Worm (Caenorhabditis elegans) whole organism, L4 larva: Measurements from ENCODE around the gene D2024.1.

Experiments
- D1046.2 ChIP-seq: fragments of 200-800 bp; sonication (Bioruptor generic); IDR thresholded peaks from 2 replicates; pipeline ENCODE4 v1.3.6; 2022; ENCODE audit warnings: missing genetic modification characterization, missing compliant biosample characterization
- R02D3.7 ChIP-seq: fragments of 150-350 bp; sonication (generic microtip); optimal IDR thresholded peaks from 3 replicates; lab custom pipeline; 2014; ENCODE audit warnings: missing biosample characterization, missing genetic modification characterization
- T26A8.4 ChIP-seq: fragments of 200-800 bp; sonication (Bioruptor generic); IDR thresholded peaks from 2 replicates; pipeline ENCODE4 v1.3.6; 2022; ENCODE audit warnings: missing genetic modification characterization, missing compliant biosample characterization
- Y105C5A.15 ChIP-seq: fragments of 200-800 bp; sonication (Bioruptor generic); IDR thresholded peaks from 2 replicates; pipeline ENCODE4 v1.3.6; 2022; ENCODE audit warnings: missing genetic modification characterization, missing compliant biosample characterization
- ZK337.2 ChIP-seq: fragments of 200-800 bp; sonication (Bioruptor generic); IDR thresholded peaks from 2 replicates; pipeline ENCODE4 v1.3.6; 2022; ENCODE audit warnings: missing genetic modification reagents, missing genetic modification characterization, missing compliant biosample characterization
- ZK546.5 ChIP-seq, 2 experiments: sonication (generic microtip); optimal IDR thresholded peaks; 2 replicates each; lab custom pipeline; 2017; ENCODE audit warnings: missing biosample characterization in 2 of 2, missing genetic modification characterization in 2 of 2
- aha-1 ChIP-seq: fragments of 150-350 bp; peaks from one replicate; lab custom pipeline; 2014; ENCODE audit warnings: missing biosample characterization, missing genetic modification characterization
- attf-4 ChIP-seq: sonication (generic microtip); optimal IDR thresholded peaks from 3 replicates; lab custom pipeline; 2017; ENCODE audit warnings: missing biosample characterization, missing genetic modification characterization
- ceh-32 ChIP-seq: sonication (generic microtip); optimal IDR thresholded peaks from 2 replicates; lab custom pipeline; 2016; ENCODE audit warnings: mild to moderate bottlenecking, missing genetic modification characterization, missing compliant biosample characterization; ENCODE audit not compliant: poor library complexity
- ces-1 ChIP-seq: fragments of 150-350 bp; sonication (generic microtip); optimal IDR thresholded peaks from 4 replicates; lab custom pipeline; 2014; ENCODE audit warnings: missing biosample characterization, missing genetic modification reagents, missing genetic modification characterization
- ctbp-1 ChIP-seq: fragments of 200-800 bp; sonication (Bioruptor generic); IDR thresholded peaks from 2 replicates; pipeline ENCODE4 v1.3.6; 2022; ENCODE audit warnings: missing genetic modification reagents, missing genetic modification characterization, missing compliant biosample characterization
- daf-16 ChIP-seq, 3 experiments: sonication (generic microtip); optimal IDR thresholded peaks; 2 replicates each; lab custom pipeline; 2016 to 2017; ENCODE audit warnings: missing genetic modification characterization in 3 of 3, missing genetic modification reagents in 3 of 3, mild to moderate bottlenecking in 2 of 3, missing compliant biosample characterization in 2 of 3, missing biosample characterization in 1 of 3, moderate library complexity in 1 of 3
- daf-19 ChIP-seq: fragments of 200-800 bp; sonication (Bioruptor generic); conservative IDR thresholded peaks from 2 replicates; pipeline ENCODE4 v1.3.6; 2022; ENCODE audit warnings: missing genetic modification characterization, missing compliant biosample characterization
- dmd-6 ChIP-seq: fragments of 200-800 bp; sonication (Bioruptor generic); IDR thresholded peaks from 2 replicates; pipeline ENCODE4 v1.3.6; 2022; ENCODE audit warnings: missing genetic modification reagents, missing genetic modification characterization, missing compliant biosample characterization
- dmd-8 ChIP-seq: fragments of 200-800 bp; sonication (Bioruptor generic); IDR thresholded peaks from 2 replicates; pipeline ENCODE4 v1.3.6; 2022; ENCODE audit warnings: missing genetic modification characterization, missing compliant biosample characterization
- dmd-9 ChIP-seq: fragments of 200-800 bp; sonication (Bioruptor generic); IDR thresholded peaks from 2 replicates; pipeline ENCODE4 v1.3.6; 2022; ENCODE audit warnings: missing genetic modification reagents, missing genetic modification characterization, missing compliant biosample characterization
- dve-1 ChIP-seq: sonication (generic microtip); optimal IDR thresholded peaks from 2 replicates; lab custom pipeline; 2017; ENCODE audit warnings: antibody characterized with exemption, mild to moderate bottlenecking, missing genetic modification characterization, missing compliant biosample characterization; ENCODE audit not compliant: insufficient read depth
- egl-43 ChIP-seq: fragments of 200-800 bp; sonication (Bioruptor generic); IDR thresholded peaks from 2 replicates; pipeline ENCODE4 v1.3.6; 2022; ENCODE audit warnings: missing genetic modification reagents, missing genetic modification characterization, missing compliant biosample characterization
- fkh-10 ChIP-seq: fragments of 150-350 bp; optimal IDR thresholded peaks from 2 replicates; lab custom pipeline; 2014; ENCODE audit warnings: missing biosample characterization, missing genetic modification reagents, missing genetic modification characterization
- hlh-11 ChIP-seq: fragments of 200-800 bp; sonication (Bioruptor generic); optimal IDR thresholded peaks from 2 replicates; lab custom pipeline; 2018; ENCODE audit warnings: mild to moderate bottlenecking, missing genetic modification characterization, missing compliant biosample characterization
- lin-29 ChIP-seq: fragments of 200-800 bp; sonication (Bioruptor generic); IDR thresholded peaks from 2 replicates; pipeline ENCODE4 v1.3.6; 2022; ENCODE audit warnings: missing genetic modification reagents, missing genetic modification characterization, missing compliant biosample characterization
- lir-3 ChIP-seq: sonication (generic microtip); optimal IDR thresholded peaks from 2 replicates; lab custom pipeline; 2016; ENCODE audit warnings: mild to moderate bottlenecking, missing genetic modification characterization, missing compliant biosample characterization
- mes-2 ChIP-seq: sonication (generic microtip); optimal IDR thresholded peaks from 2 replicates; lab custom pipeline; 2016; ENCODE audit warnings: missing genotype, mild to moderate bottlenecking, missing genetic modification characterization, missing compliant biosample characterization; ENCODE audit not compliant: poor library complexity, severe bottlenecking
- nhr-102 ChIP-seq: sonication (generic microtip); optimal IDR thresholded peaks from 2 replicates; lab custom pipeline; 2016; ENCODE audit warnings: mild to moderate bottlenecking, missing genetic modification characterization, moderate library complexity, missing compliant biosample characterization
- nhr-111 ChIP-seq: fragments of 200-800 bp; sonication (Bioruptor generic); optimal IDR thresholded peaks from 2 replicates; lab custom pipeline; 2018; ENCODE audit warnings: mild to moderate bottlenecking, missing genetic modification characterization, missing compliant biosample characterization
- nhr-237 ChIP-seq: sonication (generic microtip); optimal IDR thresholded peaks from 2 replicates; lab custom pipeline; 2017; ENCODE audit warnings: missing biosample characterization, missing genetic modification characterization
- nhr-28 ChIP-seq: fragments of 150-350 bp; optimal IDR thresholded peaks from 2 replicates; lab custom pipeline; 2014; ENCODE audit warnings: missing biosample characterization, missing genetic modification characterization
- nhr-6 ChIP-seq: fragments of 150-350 bp; optimal IDR thresholded peaks from 2 replicates; lab custom pipeline; 2014; ENCODE audit warnings: missing biosample characterization, missing genetic modification characterization
- nhr-76 ChIP-seq: fragments of 150-350 bp; optimal IDR thresholded peaks from 2 replicates; lab custom pipeline; 2014; ENCODE audit warnings: missing biosample characterization, missing genetic modification characterization
- nhr-77 ChIP-seq: fragments of 150-350 bp; optimal IDR thresholded peaks from 2 replicates; lab custom pipeline; 2014; ENCODE audit warnings: missing biosample characterization, missing genetic modification characterization
- php-3 ChIP-seq: fragments of 200-800 bp; sonication (Bioruptor generic); IDR thresholded peaks from 2 replicates; pipeline ENCODE4 v1.3.6; 2022; ENCODE audit warnings: missing genetic modification reagents, missing genetic modification characterization, missing compliant biosample characterization
- pqm-1 ChIP-seq: sonication (generic microtip); optimal IDR thresholded peaks from 2 replicates; lab custom pipeline; 2017; ENCODE audit warnings: missing biosample characterization, missing genetic modification characterization
- rbr-2 ChIP-seq: sonication (generic microtip); optimal IDR thresholded peaks from 2 replicates; lab custom pipeline; 2016; ENCODE audit warnings: missing genotype, missing genetic modification characterization, missing compliant biosample characterization
- sdz-12 ChIP-seq: fragments of 200-800 bp; sonication (Bioruptor generic); optimal IDR thresholded peaks from 2 replicates; lab custom pipeline; 2018; ENCODE audit warnings: mild to moderate bottlenecking, missing genetic modification characterization, missing compliant biosample characterization
- set-16 ChIP-seq: fragments of 200-800 bp; sonication (Bioruptor generic); IDR thresholded peaks from 2 replicates; pipeline ENCODE4 v1.3.6; 2022; ENCODE audit warnings: missing genetic modification reagents, missing genetic modification characterization, missing compliant biosample characterization
- spr-3 ChIP-seq: fragments of 200-800 bp; sonication (Bioruptor generic); optimal IDR thresholded peaks from 2 replicates; lab custom pipeline; 2018; ENCODE audit warnings: mild to moderate bottlenecking, missing genetic modification characterization, missing compliant biosample characterization
- tra-1 ChIP-seq: fragments of 200-800 bp; sonication (Bioruptor generic); IDR thresholded peaks from 2 replicates; pipeline ENCODE4 v1.3.6; 2022; ENCODE audit warnings: missing genetic modification reagents, missing genetic modification characterization, missing compliant biosample characterization
- unc-39 ChIP-seq: sonication (generic microtip); optimal IDR thresholded peaks from 2 replicates; lab custom pipeline; 2017; ENCODE audit warnings: missing biosample characterization, missing genetic modification characterization
- vab-7 ChIP-seq: fragments of 200-800 bp; sonication (Bioruptor generic); IDR thresholded peaks from 2 replicates; pipeline ENCODE4 v1.3.6; 2022; ENCODE audit warnings: missing genetic modification reagents, missing genetic modification characterization, missing compliant biosample characterization
- zag-1 ChIP-seq: fragments of 150-350 bp; optimal IDR thresholded peaks from 2 replicates; lab custom pipeline; 2014; ENCODE audit warnings: missing biosample characterization, missing genetic modification characterization
- zip-2 ChIP-seq: fragments of 150-350 bp; optimal IDR thresholded peaks from 2 replicates; lab custom pipeline; 2014; ENCODE audit warnings: missing biosample characterization, missing genetic modification characterization

Gene D2024.1

DNA sequence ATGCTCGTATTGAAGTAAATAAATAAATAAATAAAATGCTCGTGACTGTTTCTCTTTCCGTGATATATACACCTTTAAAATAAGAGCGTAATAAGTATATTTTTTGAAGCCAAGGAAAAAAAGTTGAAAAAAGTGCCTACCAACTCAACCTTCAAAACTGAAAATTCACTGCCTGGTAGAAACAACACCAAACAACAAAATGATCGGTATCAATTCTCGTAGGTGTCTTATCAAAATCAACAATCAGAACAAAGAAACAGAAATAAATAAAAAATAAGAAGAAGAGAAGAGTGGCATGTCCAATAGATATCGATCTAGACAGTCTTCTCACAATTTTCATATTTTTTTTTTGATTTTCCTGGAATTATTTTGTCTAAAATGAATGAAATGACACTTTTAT, 3.4 kb upstream of the D2024.1 start, which contains the start of gene afmd-1:
Gene afmd-1, plus strand, starts transcription at position 316 of the 400 bp plus-strand sequence.
- TF ChIP-seq lin-29 (GFP tag; lab: Robert Waterston, UW) = no peak
- no peak for TF ChIP-seq pqm-1
- TF ChIP-seq daf-16 (GFP tag; optimal IDR thresholded peaks at IDR 0.05; lab: Kevin White, UChicago) = no peak
- peak; percentile 54 for TF ChIP-seq daf-16 (tag; optimal IDR thresholded peaks at IDR 0.05; lab: Kevin White, UChicago)
- no peak for TF ChIP-seq nhr-102 (tag; lab: Kevin White, UChicago)
- peak; percentile 4 for TF ChIP-seq aha-1 (tag; lab: Kevin White, UChicago)
- no peak for TF ChIP-seq lir-3 (tag; lab: Kevin White, UChicago)
- TF ChIP-seq, all 104 proteins: peak for 2

DNA sequence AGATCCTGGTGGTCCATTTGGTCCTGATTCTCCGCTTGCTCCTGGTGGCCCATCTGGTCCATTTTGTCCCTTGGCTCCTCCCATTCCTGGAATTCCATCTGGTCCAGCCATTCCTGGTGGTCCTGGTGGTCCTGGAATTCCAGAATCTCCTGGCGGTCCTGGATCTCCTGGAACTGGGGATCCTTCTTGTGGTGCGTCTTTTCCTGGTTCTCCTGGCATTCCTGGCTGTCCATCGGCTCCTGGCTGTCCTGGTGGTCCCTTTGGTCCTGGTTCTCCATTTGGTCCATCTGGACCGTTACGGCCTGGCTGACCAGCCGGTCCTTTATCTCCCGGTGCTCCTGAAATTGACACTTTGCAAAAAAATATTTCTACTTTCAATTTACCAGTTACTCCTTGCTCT, 1.8 kb upstream of the D2024.1 start:
- TF ChIP-seq hlh-11 = no peak
- no peak for TF ChIP-seq nhr-77 (tag; lab: Kevin White, UChicago)
- TF ChIP-seq zip-2 (tag; lab: Kevin White, UChicago) = no peak
- TF ChIP-seq nhr-237 = no peak
- TF ChIP-seq set-16 (GFP tag; lab: Robert Waterston, UW) = peak; percentile 85
- TF ChIP-seq nhr-111 (GFP tag; lab: Kevin White, UChicago) = no peak
- TF ChIP-seq D1046.2 (GFP tag; lab: Robert Waterston, UW) = no peak
- TF ChIP-seq ZK337.2 (GFP tag; lab: Robert Waterston, UW) = no peak
- no peak for TF ChIP-seq attf-4 (tag; lab: Kevin White, UChicago)
- TF ChIP-seq aha-1 (tag; lab: Kevin White, UChicago) = peak; percentile 41
- TF ChIP-seq fkh-10 (GFP tag; lab: Kevin White, UChicago) = no peak
- TF ChIP-seq egl-43 (GFP tag; lab: Robert Waterston, UW) = 0 out of 2 replicates have a peak, but pooled peaks have one; percentile 18
- TF ChIP-seq rbr-2 (tag; lab: Kevin White, UChicago) = no peak
- TF ChIP-seq nhr-28 (tag; lab: Kevin White, UChicago) = no peak

DNA sequence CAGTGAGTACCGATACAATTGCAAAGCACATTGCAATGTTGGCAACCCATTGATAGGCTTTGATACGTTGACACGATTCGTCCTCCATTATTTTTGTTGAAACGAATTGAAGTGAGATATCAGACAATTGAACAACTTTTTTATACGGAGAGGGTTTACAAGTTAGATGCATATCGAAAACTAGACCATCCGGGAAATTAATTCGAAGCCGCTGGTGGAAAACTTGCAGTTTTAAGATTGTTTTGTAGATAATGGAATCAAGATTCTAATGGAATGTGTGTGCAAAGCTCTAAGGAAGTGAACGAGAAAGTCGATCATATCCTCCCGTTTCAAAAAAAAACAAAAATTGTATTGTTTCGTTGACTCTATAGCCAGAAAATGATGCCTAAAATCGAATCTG, 790 bp upstream of the D2024.1 start, which contains the start of gene col-114:
Gene col-114, minus strand, starts transcription at position 101 of the 400 bp plus-strand sequence.
- TF ChIP-seq spr-3 (GFP tag; lab: Kevin White, UChicago) = no peak
- TF ChIP-seq nhr-76 (tag; lab: Kevin White, UChicago) = no peak
- TF ChIP-seq mes-2 (tag; lab: Kevin White, UChicago) = no peak
- TF ChIP-seq dve-1 (tag; lab: Kevin White, UChicago) = no peak
- no peak for TF ChIP-seq ZK337.2 (GFP tag; lab: Robert Waterston, UW)
- no peak for TF ChIP-seq rbr-2 (tag; lab: Kevin White, UChicago)
- no peak for TF ChIP-seq dmd-6
- TF ChIP-seq ctbp-1 (GFP tag; lab: Robert Waterston, UW) = no peak
- TF ChIP-seq dmd-9 (GFP tag; lab: Robert Waterston, UW) = no peak
- TF ChIP-seq ceh-32 = no peak
- TF ChIP-seq D1046.2 (GFP tag; lab: Robert Waterston, UW) = no peak
- no peak for TF ChIP-seq R02D3.7 (tag; lab: Kevin White, UChicago)
- TF ChIP-seq Y105C5A.15 = no peak
- no peak for TF ChIP-seq php-3
- TF ChIP-seq daf-19 (GFP tag; lab: Robert Waterston, UW) = no peak
- no peak for TF ChIP-seq zag-1
- TF ChIP-seq unc-39 (tag; lab: Kevin White, UChicago) = no peak
- TF ChIP-seq tra-1 (GFP tag; lab: Robert Waterston, UW) = no peak
- TF ChIP-seq, all 104 proteins: peak for 0

DNA sequence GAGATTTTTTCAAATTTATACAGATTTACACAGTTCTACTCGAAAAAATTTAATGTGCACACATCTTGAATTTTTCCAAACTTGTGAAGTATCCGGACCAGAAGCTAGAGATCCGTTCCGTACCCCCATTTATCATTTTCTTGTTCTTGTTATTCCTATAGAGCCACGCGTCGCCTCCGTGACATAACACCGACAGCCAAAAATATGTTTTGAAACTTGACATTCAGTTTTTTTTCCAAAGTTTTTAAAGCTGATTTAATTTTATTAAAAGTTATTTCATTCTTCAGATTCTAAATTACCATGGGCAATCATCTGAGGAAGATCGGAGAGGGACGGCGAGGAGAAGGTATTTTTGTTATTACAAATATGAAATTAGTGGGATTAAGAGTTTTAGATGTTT, 2.8 kb downstream of the D2024.1 start, which contains the start of gene D2024.18:
Gene D2024.18, plus strand, starts transcription at position 301 of the 400 bp plus-strand sequence.
- no peak for TF ChIP-seq T26A8.4
- TF ChIP-seq ceh-32 = no peak
- no peak for TF ChIP-seq ZK546.5 (tag; optimal IDR thresholded peaks at IDR 0.05; lab: Kevin White, UChicago)
- no peak for TF ChIP-seq vab-7 (GFP tag; lab: Robert Waterston, UW)
- no peak for TF ChIP-seq sdz-12 (GFP tag; lab: Kevin White, UChicago)
- TF ChIP-seq dmd-6 = no peak
- no peak for TF ChIP-seq nhr-6 (tag; lab: Kevin White, UChicago)
- no peak for TF ChIP-seq dmd-8 (GFP tag; lab: Robert Waterston, UW)
- no peak for TF ChIP-seq ctbp-1 (GFP tag; lab: Robert Waterston, UW)
- no peak for TF ChIP-seq ces-1
- TF ChIP-seq R02D3.7 (tag; lab: Kevin White, UChicago) = no peak
- TF ChIP-seq, all 104 proteins: peak for 0
